Worm (Caenorhabditis elegans): ENCODE measurements around the gene Y37E11B.1.
A peak's percentile ranks its signal among the peaks of the same experiment; 100 is the strongest.

The Y37E11B.1 gene

DNA sequence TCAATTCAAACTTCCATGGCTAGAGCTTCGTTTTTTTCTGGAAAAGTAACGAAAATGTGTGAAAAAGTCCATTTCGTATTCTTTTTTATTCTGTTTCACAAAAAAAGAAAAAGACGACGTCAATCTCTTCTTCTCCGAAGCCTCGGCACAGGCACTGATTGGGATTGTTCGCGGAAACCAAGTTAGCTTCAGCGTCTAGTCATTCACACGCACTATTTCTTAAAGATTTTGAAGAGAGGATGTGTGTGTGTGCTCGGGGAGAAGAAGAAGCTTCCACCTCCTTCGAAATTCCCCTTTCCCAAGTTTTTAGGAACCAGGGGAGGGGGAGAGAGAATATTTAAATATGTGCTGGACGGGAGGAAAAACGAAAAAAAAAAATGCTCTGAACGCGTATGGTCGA, 47.0 kb downstream of the Y37E11B.1 start:
- TF ChIP-seq pros-1 (tag; optimal IDR thresholded peaks at IDR 0.05) = no peak
- TF ChIP-seq unc-42 (tag; optimal IDR thresholded peaks at IDR 0.05) = peak; percentile 90

- TF ChIP-seq Y22D7AL.16 (tag; optimal IDR thresholded peaks at IDR 0.05) = no peak
Measured at ce11 chrIV:3628896-3629641, 49.6 kb downstream of the Y37E11B.1 start.
